Fruit fly (Drosophila melanogaster): ENCODE data around the gene ND-B22.

The ND-B22 gene

DNA sequence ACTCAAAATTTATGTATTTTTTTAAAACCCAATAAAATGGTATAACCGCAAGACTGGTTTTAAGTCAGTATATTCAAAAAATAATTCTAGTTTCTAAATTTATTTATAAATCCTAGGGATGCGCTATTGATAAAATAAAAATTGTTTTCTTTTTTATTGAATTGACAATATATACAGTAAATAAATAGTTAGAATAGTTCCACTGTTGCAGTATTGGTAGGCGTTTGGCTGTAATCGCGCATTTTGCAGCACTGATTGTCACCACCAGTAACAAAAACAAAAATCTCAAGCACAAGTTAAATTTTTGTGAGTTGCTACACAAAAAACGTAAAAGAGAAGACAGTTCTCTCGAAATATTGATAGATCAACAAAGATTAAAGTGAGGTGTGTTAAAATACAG is 2.0 kb downstream of the ND-B22 start, which contains the start of gene CG31855 (continued):
- TF ChIP-seq dmrt11E (tag; optimal IDR thresholded peaks at IDR 0.05) (peak; percentile 71), Scr (GFP tag; IDR thresholded peaks at IDR 0.05; ENCODE audit: partially characterized antibody) (no peak), CG8089 (GFP tag; optimal IDR thresholded peaks at IDR 0.05) (peak; percentile 43), CG4854 (GFP tag; optimal IDR thresholded peaks at IDR 0.05) (peak; percentile 87), CG1233 (GFP tag; optimal IDR thresholded peaks at IDR 0.05) (peak; percentile 73), CG34422 (GFP tag; IDR thresholded peaks at IDR 0.05) (peak; percentile 87), so (GFP tag; IDR thresholded peaks at IDR 0.05) (peak; percentile 72; the same call in 2 of the 3 replicates), CG15514 (GFP tag; optimal IDR thresholded peaks at IDR 0.05) (peak; percentile 82), ase (GFP tag; IDR thresholded peaks at IDR 0.05) (peak; percentile 86), NFAT (GFP tag; IDR thresholded peaks at IDR 0.05) (peak; percentile 94), CG15269 (tag; optimal IDR thresholded peaks at IDR 0.05) (peak; percentile 85), fru (optimal IDR thresholded peaks at IDR 0.05) (no peak), gt (GFP tag; IDR thresholded peaks at IDR 0.05) (no peak), mam (GFP tag; optimal IDR thresholded peaks at IDR 0.05) (peak; percentile 83), CG3065 (GFP tag; optimal IDR thresholded peaks at IDR 0.05) (peak; percentile 49), Med (GFP tag) (peak; percentile 95), fd96Cb (tag; optimal IDR thresholded peaks at IDR 0.05) (peak; percentile 61), da (GFP tag; optimal IDR thresholded peaks at IDR 0.05) (peak; percentile 17), eyg (GFP tag; optimal IDR thresholded peaks at IDR 0.05) (peak; percentile 41), CG4730 (GFP tag; IDR thresholded peaks at IDR 0.05) (peak; percentile 77), bigmax (GFP tag; optimal IDR thresholded peaks at IDR 0.05) (no peak), CG30403 (GFP tag; optimal IDR thresholded peaks at IDR 0.05) (peak; percentile 90), NC2β (GFP tag; optimal IDR thresholded peaks at IDR 0.05) (peak; percentile 73), CG12769 (tag; optimal IDR thresholded peaks at IDR 0.05) (no peak), org-1 (GFP tag; optimal IDR thresholded peaks at IDR 0.05) (peak; percentile 43), gsb-n (tag; optimal IDR thresholded peaks at IDR 0.05) (peak; percentile 72), Hr3 (GFP tag; optimal IDR thresholded peaks at IDR 0.05) (peak; percentile 82), CG7786 (GFP tag; optimal IDR thresholded peaks at IDR 0.05) (peak; percentile 54), CG4820 (GFP tag; optimal IDR thresholded peaks at IDR 0.05) (peak; percentile 59), CG11695 (GFP tag; IDR thresholded peaks at IDR 0.05) (peak; percentile 70), Doc3 (GFP tag; IDR thresholded peaks at IDR 0.05; ENCODE audit: partially characterized antibody) (no peak), CG6683 (GFP tag; optimal IDR thresholded peaks at IDR 0.05) (peak; percentile 52), ERR (GFP tag; optimal IDR thresholded peaks at IDR 0.05) (peak; percentile 29), esg (GFP tag; conservative IDR thresholded peaks at IDR 0.05) (peak; percentile 52), CrebB (tag; optimal IDR thresholded peaks at IDR 0.05) (peak; percentile 67), en (GFP tag; optimal IDR thresholded peaks at IDR 0.05) (peak; percentile 23), tap (tag; optimal IDR thresholded peaks at IDR 0.05) (peak; percentile 66), mirr (GFP tag; optimal IDR thresholded peaks at IDR 0.05) (peak; percentile 66), sug (tag; optimal IDR thresholded peaks at IDR 0.05) (peak; percentile 81), lab (GFP tag; optimal IDR thresholded peaks at IDR 0.05) (peak; percentile 91), CG15601 (tag; optimal IDR thresholded peaks at IDR 0.05) (peak; percentile 73), HHEX (GFP tag; optimal IDR thresholded peaks at IDR 0.05) (peak; percentile 77), CG18619 (GFP tag; optimal IDR thresholded peaks at IDR 0.05) (peak; percentile 78), CG13424 (tag; optimal IDR thresholded peaks at IDR 0.05) (peak; percentile 69), CG31224 (GFP tag; IDR thresholded peaks at IDR 0.05) (peak; percentile 52; the same call in 1 of the 2 replicates), CG9817 (tag; optimal IDR thresholded peaks at IDR 0.05) (peak; percentile 78), CG12744 (GFP tag; optimal IDR thresholded peaks at IDR 0.05) (peak; percentile 63), Camta (GFP tag; optimal IDR thresholded peaks at IDR 0.05) (peak; percentile 71), CG3281 (GFP tag; optimal IDR thresholded peaks at IDR 0.05) (peak; percentile 84), dm (GFP tag; optimal IDR thresholded peaks at IDR 0.05) (peak; percentile 59), CG15696 (tag; optimal IDR thresholded peaks at IDR 0.05) (peak; percentile 64)

All from whole organism, embryonic.